Worm (Caenorhabditis elegans) whole organism, mixed stage, embryonic: ENCODE measurements around the gene nlp-71.

Source experiments
- lin-13 ChIP-seq: fragments of 150-350 bp; optimal IDR thresholded peaks from 2 replicates; lab custom pipeline; 2014; ENCODE audit warnings: missing biosample characterization, missing genetic modification characterization
- lin-32 ChIP-seq: fragments of 200-800 bp; sonication (Bioruptor generic); optimal IDR thresholded peaks from 2 replicates; lab custom pipeline; 2018; ENCODE audit warnings: mild to moderate bottlenecking, missing genetic modification characterization, missing compliant biosample characterization
- mab-5 ChIP-seq: fragments of 150-350 bp; optimal IDR thresholded peaks from 2 replicates; lab custom pipeline; 2014; ENCODE audit warnings: missing biosample characterization, missing genetic modification characterization
- nhr-12 ChIP-seq: fragments of 150-350 bp; optimal IDR thresholded peaks from 2 replicates; lab custom pipeline; 2014; ENCODE audit warnings: missing biosample characterization, missing genetic modification characterization
- nhr-2 ChIP-seq: fragments of 150-350 bp; optimal IDR thresholded peaks from 2 replicates; lab custom pipeline; 2014; ENCODE audit warnings: missing biosample characterization, missing genetic modification characterization
- nhr-237 ChIP-seq: fragments of 150-350 bp; optimal IDR thresholded peaks from 2 replicates; lab custom pipeline; 2014; ENCODE audit warnings: missing biosample characterization, missing genetic modification characterization
- nhr-28 ChIP-seq: fragments of 150-350 bp; optimal IDR thresholded peaks from 2 replicates; lab custom pipeline; 2014; ENCODE audit warnings: missing biosample characterization, missing genetic modification characterization
- pha-4 ChIP-seq: fragments of 150-350 bp; optimal IDR thresholded peaks from 2 replicates; lab custom pipeline; 2018; ENCODE audit warnings: missing biosample characterization, missing genetic modification reagents, missing genetic modification characterization
- unc-39 ChIP-seq: fragments of 150-350 bp; optimal IDR thresholded peaks from 2 replicates; lab custom pipeline; 2014; ENCODE audit warnings: missing biosample characterization, missing genetic modification characterization
- ztf-11 ChIP-seq: fragments of 150-350 bp; optimal IDR thresholded peaks from 2 replicates; lab custom pipeline; 2014; ENCODE audit warnings: missing biosample characterization, missing genetic modification characterization

DNA sequence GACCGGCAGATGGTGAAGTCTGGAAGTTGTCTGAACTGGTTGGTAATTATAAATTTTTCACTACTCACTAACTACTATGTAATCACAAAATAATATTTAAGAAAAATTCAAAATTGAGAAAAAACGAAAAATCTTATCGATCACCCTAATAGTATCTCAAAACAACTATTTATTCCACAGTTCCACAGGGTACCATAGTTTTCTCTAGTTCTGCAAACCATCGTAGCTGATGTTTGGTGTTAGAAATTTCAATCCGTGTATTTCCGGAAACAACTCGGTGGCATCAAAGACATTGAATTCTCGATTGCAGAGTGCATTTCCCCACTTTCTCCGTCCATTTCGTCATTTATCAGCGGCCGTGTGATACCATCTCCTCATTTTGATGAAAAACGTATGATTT, 28.2 kb upstream of the nlp-71 start, which contains the start of gene Y73B6BL.31:
- TF ChIP-seq nhr-237, result no peak
- TF ChIP-seq pha-4, result no peak
- TF ChIP-seq lin-13 (tag; lab: Kevin White, UChicago), result no peak
- TF ChIP-seq ztf-11 (tag; lab: Kevin White, UChicago), result no peak
- no peak for TF ChIP-seq mab-5
- TF ChIP-seq nhr-2 (tag; lab: Kevin White, UChicago), result no peak
- TF ChIP-seq nhr-12 (tag; lab: Kevin White, UChicago), result no peak
- no peak for TF ChIP-seq nhr-28 (tag; lab: Kevin White, UChicago)
- TF ChIP-seq lin-32 (GFP tag; lab: Kevin White, UChicago), result no peak
- TF ChIP-seq unc-39 (tag; lab: Kevin White, UChicago), result no peak
